Worm (Caenorhabditis elegans) whole organism, L3 larva: ENCODE measurements around the gene zyg-1.

Source experiments
- R02D3.7 ChIP-seq: fragments of 150-350 bp; optimal IDR thresholded peaks from 2 replicates; lab custom pipeline; 2014; ENCODE audit warnings: missing biosample characterization, missing genetic modification characterization
- ZK546.5 ChIP-seq: sonication (generic microtip); optimal IDR thresholded peaks from 2 replicates; lab custom pipeline; 2017; ENCODE audit warnings: missing biosample characterization, missing genetic modification characterization
- aly-2 ChIP-seq: fragments of 150-350 bp; optimal IDR thresholded peaks from 2 replicates; lab custom pipeline; 2014; ENCODE audit warnings: missing biosample characterization, missing genetic modification characterization
- ama-1 ChIP-seq: fragments of 150-350 bp; optimal IDR thresholded peaks from 2 replicates; lab custom pipeline; 2018
- ceh-28 ChIP-seq: fragments of 150-350 bp; optimal IDR thresholded peaks from 2 replicates; lab custom pipeline; 2014; ENCODE audit warnings: missing biosample characterization, missing genetic modification reagents, missing genetic modification characterization
- ceh-82 ChIP-seq: fragments of 150-350 bp; optimal IDR thresholded peaks from 2 replicates; lab custom pipeline; 2014; ENCODE audit warnings: missing biosample characterization, missing genetic modification characterization
- daf-12 ChIP-seq: fragments of 150-350 bp; optimal IDR thresholded peaks from 2 replicates; lab custom pipeline; 2014; ENCODE audit warnings: missing biosample characterization, missing genetic modification reagents, missing genetic modification characterization
- elt-1 ChIP-seq: fragments of 150-350 bp; optimal IDR thresholded peaks from 2 replicates; lab custom pipeline; 2014; ENCODE audit warnings: missing biosample characterization, missing genetic modification characterization
- elt-3 ChIP-seq, 3 experiments: fragments of 150-350 bp in 1 of 3; sonication (generic microtip) in 2 of 3; optimal IDR thresholded peaks; 2 replicates in 2 of 3; 4 replicates in 1 of 3; lab custom pipeline; 2014 to 2017; ENCODE audit warnings: missing biosample characterization in 3 of 3, missing genetic modification characterization in 3 of 3
- eor-1 ChIP-seq, 2 experiments: fragments of 150-350 bp; optimal IDR thresholded peaks; 2 replicates each; lab custom pipeline; 2014 to 2018; ENCODE audit warnings: missing biosample characterization in 2 of 2, missing genetic modification characterization in 2 of 2
- fkh-2 ChIP-seq: fragments of 150-350 bp; optimal IDR thresholded peaks from 2 replicates; lab custom pipeline; 2014; ENCODE audit warnings: missing biosample characterization, missing genetic modification reagents, missing genetic modification characterization
- fos-1 ChIP-seq: fragments of 150-350 bp; optimal IDR thresholded peaks from 2 replicates; lab custom pipeline; 2014; ENCODE audit warnings: missing biosample characterization, missing genetic modification characterization
- lin-39 ChIP-seq: fragments of 150-350 bp; optimal IDR thresholded peaks from 2 replicates; lab custom pipeline; 2018; ENCODE audit warnings: missing biosample characterization, missing genetic modification reagents, missing genetic modification characterization
- lsy-12 ChIP-seq: sonication (generic microtip); optimal IDR thresholded peaks from 2 replicates; lab custom pipeline; 2016; ENCODE audit warnings: mild to moderate bottlenecking, missing genetic modification characterization, missing compliant biosample characterization
- mdl-1 ChIP-seq: fragments of 150-350 bp; optimal IDR thresholded peaks from 2 replicates; lab custom pipeline; 2014; ENCODE audit warnings: missing biosample characterization, missing genetic modification characterization
- mml-1 ChIP-seq: fragments of 150-350 bp; sonication (generic microtip); optimal IDR thresholded peaks from 3 replicates; lab custom pipeline; 2014; ENCODE audit warnings: missing biosample characterization, missing genetic modification characterization
- nfya-1 ChIP-seq: sonication (generic microtip); optimal IDR thresholded peaks from 2 replicates; lab custom pipeline; 2017; ENCODE audit warnings: missing genetic modification characterization, mild to moderate bottlenecking, missing compliant biosample characterization, antibody characterized with exemption, moderate library complexity; ENCODE audit not compliant: insufficient read depth
- nhr-11 ChIP-seq: fragments of 150-350 bp; optimal IDR thresholded peaks from 2 replicates; lab custom pipeline; 2014; ENCODE audit warnings: missing biosample characterization, missing genetic modification characterization
- nhr-12 ChIP-seq: fragments of 150-350 bp; optimal IDR thresholded peaks from 2 replicates; lab custom pipeline; 2014; ENCODE audit warnings: missing biosample characterization, missing genetic modification characterization
- nhr-237 ChIP-seq: fragments of 150-350 bp; optimal IDR thresholded peaks from 2 replicates; lab custom pipeline; 2014; ENCODE audit warnings: missing biosample characterization, missing genetic modification characterization
- nhr-25 ChIP-seq: sonication (generic microtip); optimal IDR thresholded peaks from 2 replicates; lab custom pipeline; 2017; ENCODE audit warnings: missing biosample characterization, missing genetic modification characterization
- nhr-28 ChIP-seq: fragments of 150-350 bp; optimal IDR thresholded peaks from 2 replicates; lab custom pipeline; 2014; ENCODE audit warnings: missing biosample characterization, missing genetic modification characterization
- nhr-43 ChIP-seq: sonication (generic microtip); optimal IDR thresholded peaks from 2 replicates; lab custom pipeline; 2016; ENCODE audit warnings: mild to moderate bottlenecking, missing genetic modification characterization, missing compliant biosample characterization; ENCODE audit not compliant: poor library complexity, severe bottlenecking
- nhr-67 ChIP-seq: fragments of 150-350 bp; optimal IDR thresholded peaks from 2 replicates; lab custom pipeline; 2014; ENCODE audit warnings: missing biosample characterization, missing genetic modification characterization
- nhr-76 ChIP-seq: fragments of 150-350 bp; sonication (generic microtip); optimal IDR thresholded peaks from 5 replicates; lab custom pipeline; 2014; ENCODE audit warnings: missing biosample characterization, missing genetic modification characterization
- nhr-77 ChIP-seq: fragments of 150-350 bp; optimal IDR thresholded peaks from 2 replicates; lab custom pipeline; 2014; ENCODE audit warnings: missing biosample characterization, missing genetic modification characterization
- pha-4 ChIP-seq: fragments of 150-350 bp; optimal IDR thresholded peaks from 2 replicates; lab custom pipeline; 2014; ENCODE audit warnings: missing biosample characterization, missing genetic modification reagents, missing genetic modification characterization
- pqm-1 ChIP-seq: fragments of 150-350 bp; optimal IDR thresholded peaks from 2 replicates; lab custom pipeline; 2017; ENCODE audit warnings: missing biosample characterization, missing genetic modification characterization, inconsistent platforms
- sea-2 ChIP-seq: fragments of 150-350 bp; sonication (generic microtip); optimal IDR thresholded peaks from 4 replicates; lab custom pipeline; 2014; ENCODE audit warnings: missing biosample characterization, missing genetic modification reagents, missing genetic modification characterization
- snpc-4 ChIP-seq: fragments of 150-350 bp; optimal IDR thresholded peaks from 2 replicates; lab custom pipeline; 2014; ENCODE audit warnings: missing biosample characterization, missing genetic modification characterization
- tbx-2 ChIP-seq: sonication (generic microtip); optimal IDR thresholded peaks from 2 replicates; lab custom pipeline; 2016; ENCODE audit warnings: mild to moderate bottlenecking, missing genetic modification characterization, missing compliant biosample characterization
- unc-39 ChIP-seq: sonication (generic microtip); optimal IDR thresholded peaks from 4 replicates; lab custom pipeline; 2017; ENCODE audit warnings: missing biosample characterization, missing genetic modification characterization
- unc-62 ChIP-seq: fragments of 150-350 bp; sonication (generic microtip); optimal IDR thresholded peaks from 4 replicates; lab custom pipeline; 2014; ENCODE audit warnings: missing biosample characterization, missing genetic modification reagents, missing genetic modification characterization
- ztf-11 ChIP-seq: fragments of 150-350 bp; optimal IDR thresholded peaks from 2 replicates; lab custom pipeline; 2014; ENCODE audit warnings: missing biosample characterization, missing genetic modification characterization
- ztf-4 ChIP-seq: fragments of 150-350 bp; optimal IDR thresholded peaks from 2 replicates; lab custom pipeline; 2014; ENCODE audit warnings: missing biosample characterization, missing genetic modification characterization

zyg-1 gene

ce11 chrII:5636826-5637225 is 12.7 kb upstream of the zyg-1 start, which contains the start of gene F59E12.8:
Gene F59E12.8 (minus strand): TSS chrII:5636926.
- TF ChIP-seq sea-2 (no peak), daf-12 (tag; lab: Kevin White, UChicago) (no peak), fos-1 (no peak), ZK546.5 (tag; lab: Kevin White, UChicago) (no peak), nfya-1 (tag; lab: Kevin White, UChicago) (no peak), mdl-1 (tag; lab: Kevin White, UChicago) (no peak), ztf-11 (no peak), nhr-12 (tag; lab: Kevin White, UChicago) (no peak), elt-1 (no peak), unc-62 (GFP tag; lab: Kevin White, UChicago) (no peak), nhr-76 (tag; lab: Kevin White, UChicago) (no peak), nhr-77 (tag; lab: Kevin White, UChicago) (no peak)

- TF ChIP-seq daf-12 (tag; lab: Kevin White, UChicago): no peak
- TF ChIP-seq unc-39 (tag; lab: Kevin White, UChicago): no peak
- TF ChIP-seq ceh-82 (tag; lab: Kevin White, UChicago): no peak
- TF ChIP-seq nhr-11 (tag; lab: Kevin White, UChicago): no peak
- no peak for TF ChIP-seq tbx-2
- no peak for TF ChIP-seq nfya-1 (tag; lab: Kevin White, UChicago)
- TF ChIP-seq fkh-2 (tag; lab: Kevin White, UChicago): no peak
- no peak for TF ChIP-seq ama-1
- no peak for TF ChIP-seq nhr-25
- TF ChIP-seq fos-1: no peak
- no peak for TF ChIP-seq ztf-11
- TF ChIP-seq R02D3.7 (tag; lab: Kevin White, UChicago): no peak
- no peak for TF ChIP-seq pha-4 (tag; lab: Kevin White, UChicago)
- TF ChIP-seq elt-3 (tag; optimal IDR thresholded peaks at IDR 0.05; lab: Kevin White, UChicago): no peak
- no peak for TF ChIP-seq aly-2 (tag; lab: Kevin White, UChicago)
These were observed 11.5 kb upstream of the zyg-1 start, which contains the start of gene F59E12.3 for ce11 chrII:5638059-5638458. Gene F59E12.3 (plus strand): TSS chrII:5638359.

- TF ChIP-seq nhr-67 (tag; lab: Kevin White, UChicago) (no peak), ZK546.5 (tag; lab: Kevin White, UChicago) (no peak), pqm-1 (tag; lab: Kevin White, UChicago) (no peak), elt-3 (tag; optimal IDR thresholded peaks at IDR 0.05; lab: Kevin White, UChicago) (no peak), ztf-4 (no peak), pha-4 (tag; lab: Kevin White, UChicago) (no peak), snpc-4 (no peak), fkh-2 (tag; lab: Kevin White, UChicago) (no peak), nhr-77 (tag; lab: Kevin White, UChicago) (no peak), nhr-28 (tag; lab: Kevin White, UChicago) (no peak), elt-1 (no peak), lsy-12 (tag; lab: Kevin White, UChicago) (no peak), nhr-43 (tag; lab: Kevin White, UChicago) (no peak), lin-39 (tag; lab: Kevin White, UChicago) (no peak), ceh-28 (tag; lab: Kevin White, UChicago) (no peak), eor-1 (tag; optimal IDR thresholded peaks at IDR 0.05; lab: Kevin White, UChicago) (no peak)
These were observed 9.0 kb upstream of the zyg-1 start for ce11 chrII:5640362-5641079.

- TF ChIP-seq nfya-1 (tag; lab: Kevin White, UChicago) (no peak), mml-1 (tag; lab: Kevin White, UChicago) (no peak), daf-12 (tag; lab: Kevin White, UChicago) (no peak), lsy-12 (tag; lab: Kevin White, UChicago) (no peak), nhr-237 (tag; lab: Kevin White, UChicago) (no peak), nhr-11 (tag; lab: Kevin White, UChicago) (no peak), nhr-25 (no peak)
These were observed 7.4 kb upstream of the zyg-1 start for ce11 chrII:5642110-5642509.
